Worm (Caenorhabditis elegans): ENCODE measurements around the gene cyp-13A3.

DNA sequence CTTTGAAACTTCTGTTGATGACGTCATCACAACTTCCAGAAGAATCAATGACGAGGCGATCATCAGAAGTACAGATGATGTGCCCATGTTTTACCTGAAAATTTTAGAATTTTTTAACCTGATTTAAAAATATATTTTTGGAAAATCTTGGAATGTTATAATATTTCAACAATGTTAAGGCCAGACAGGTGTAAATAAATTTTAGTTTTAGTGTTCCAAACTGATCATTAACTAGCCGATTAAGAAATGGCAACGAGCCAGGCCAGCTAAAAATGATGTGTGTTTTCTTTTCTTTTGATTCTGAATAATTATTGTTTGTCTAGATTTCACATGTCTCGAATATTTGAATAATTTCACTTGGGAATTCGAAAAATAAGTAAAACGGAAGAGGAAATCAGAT, 17.3 kb downstream of the cyp-13A3 start, which contains the start of gene T10B9.9:
- TF ChIP-seq unc-55 (GFP tag; optimal IDR thresholded peaks at IDR 0.05) (no peak), elt-3 (tag; optimal IDR thresholded peaks at IDR 0.05) (no peak)

Data from whole organism, L2 larva.